Fruit fly (Drosophila melanogaster) whole organism, embryonic: ENCODE data around the gene Papss.

Source experiments
- Abd-B ChIP-seq: fragments of 200-800 bp; sonication (Bioruptor generic); optimal IDR thresholded peaks from 2 replicates; lab custom pipeline; 2018; ENCODE audit warnings: missing biosample characterization, mild to moderate bottlenecking, missing genetic modification characterization, moderate library complexity
- B-H2 ChIP-seq: fragments of 200-800 bp; sonication (Bioruptor generic); optimal IDR thresholded peaks from 2 replicates; lab custom pipeline; 2018; ENCODE audit warnings: missing biosample characterization, mild to moderate bottlenecking, missing genetic modification characterization
- CG1024 ChIP-seq: fragments of 200-800 bp; sonication (Bioruptor generic); IDR thresholded peaks from 2 replicates; pipeline ENCODE4 v1.3.6; 2022; ENCODE audit warnings: missing biosample characterization, missing genetic modification characterization
- CG11398 ChIP-seq: fragments of 200-800 bp; sonication (Bioruptor generic); optimal IDR thresholded peaks from 2 replicates; lab custom pipeline; 2016; ENCODE audit warnings: missing biosample characterization, missing genetic modification characterization
- CG11695 ChIP-seq: fragments of 200-800 bp; sonication (Bioruptor generic); IDR thresholded peaks from 3 replicates; pipeline ENCODE4 v1.3.6; 2022; ENCODE audit warnings: missing biosample characterization, missing genetic modification characterization
- CG12659 ChIP-seq: fragments of 200-800 bp; sonication (Bioruptor generic); optimal IDR thresholded peaks from 3 replicates; lab custom pipeline; 2017; ENCODE audit warnings: mild to moderate bottlenecking, missing biosample characterization, missing genetic modification reagents, missing genetic modification characterization
- CG14050 ChIP-seq: fragments of 200-800 bp; sonication (Bioruptor generic); IDR thresholded peaks from 3 replicates; pipeline ENCODE4 v1.3.6; 2022; ENCODE audit warnings: missing biosample characterization, missing genetic modification characterization
- CG17568 ChIP-seq: fragments of 200-800 bp; sonication (Bioruptor generic); optimal IDR thresholded peaks from 2 replicates; lab custom pipeline; 2018; ENCODE audit warnings: missing biosample characterization, mild to moderate bottlenecking, missing genetic modification characterization, moderate library complexity
- CG18476 ChIP-seq: fragments of 200-800 bp; sonication (Bioruptor generic); optimal IDR thresholded peaks from 2 replicates; lab custom pipeline; 2016; ENCODE audit warnings: missing biosample characterization, mild to moderate bottlenecking, missing genetic modification characterization
- CG18764 ChIP-seq: fragments of 200-800 bp; sonication (Bioruptor generic); optimal IDR thresholded peaks from 3 replicates; lab custom pipeline; 2016; ENCODE audit warnings: missing biosample characterization, missing genetic modification characterization
- CG32767 ChIP-seq: fragments of 200-800 bp; sonication (Bioruptor generic); IDR thresholded peaks from 2 replicates; pipeline ENCODE4 v1.3.6; 2022; ENCODE audit warnings: missing biosample characterization, missing genetic modification characterization
- CG3281 ChIP-seq: fragments of 200-800 bp; sonication (Bioruptor generic); optimal IDR thresholded peaks from 3 replicates; lab custom pipeline; 2017; ENCODE audit warnings: missing biosample characterization, mild to moderate bottlenecking, missing genetic modification characterization
- CG3407 ChIP-seq: fragments of 200-800 bp; sonication (Bioruptor generic); optimal IDR thresholded peaks from 2 replicates; lab custom pipeline; 2018; ENCODE audit warnings: missing biosample characterization, mild to moderate bottlenecking, missing genetic modification characterization
- CG34376 ChIP-seq: fragments of 200-800 bp; sonication (Bioruptor generic); optimal IDR thresholded peaks from 2 replicates; lab custom pipeline; 2018; ENCODE audit warnings: missing biosample characterization, mild to moderate bottlenecking, missing genetic modification characterization
- CG4360 ChIP-seq: fragments of 200-800 bp; sonication (Bioruptor generic); IDR thresholded peaks from 2 replicates; pipeline ENCODE4 v1.3.6; 2022; ENCODE audit warnings: missing biosample characterization, missing genetic modification characterization
- CG7556 ChIP-seq: fragments of 200-800 bp; sonication (Bioruptor generic); optimal IDR thresholded peaks from 2 replicates; lab custom pipeline; 2017; ENCODE audit warnings: missing biosample characterization, mild to moderate bottlenecking, missing genetic modification characterization
- CG9215 ChIP-seq: fragments of 200-800 bp; sonication (Bioruptor generic); IDR thresholded peaks from 2 replicates; pipeline ENCODE4 v1.3.6; 2022; ENCODE audit warnings: missing biosample characterization, missing genetic modification characterization
- D19A ChIP-seq: fragments of 200-800 bp; optimal IDR thresholded peaks from 3 replicates; lab custom pipeline; 2019; ENCODE audit warnings: missing biosample characterization, mild to moderate bottlenecking, missing genetic modification characterization, moderate library complexity
- Dfd ChIP-seq, 2 experiments: fragments of >200 bp; optimal IDR thresholded peaks; 2 replicates each; lab custom pipeline; 2017; ENCODE audit warnings: missing biosample characterization in 2 of 2, missing genetic modification characterization in 2 of 2
- E2f1 ChIP-seq: fragments of 200-800 bp; sonication (Bioruptor generic); IDR thresholded peaks from 2 replicates; pipeline ENCODE4 v1.3.6; 2022; ENCODE audit warnings: missing biosample characterization, missing genetic modification characterization
- E2f2 ChIP-seq: fragments of 200-800 bp; sonication (Bioruptor generic); IDR thresholded peaks from 2 replicates; pipeline ENCODE4 v1.3.6; 2022; ENCODE audit warnings: missing biosample characterization, missing genetic modification characterization
- Hsf ChIP-seq: fragments of 200-800 bp; sonication (Bioruptor generic); optimal IDR thresholded peaks from 3 replicates; lab custom pipeline; 2016; ENCODE audit warnings: missing biosample characterization, missing genetic modification characterization
- Kr ChIP-seq: fragments of 200-800 bp; sonication (Bioruptor generic); optimal IDR thresholded peaks from 2 replicates; lab custom pipeline; 2017; ENCODE audit warnings: missing biosample characterization, mild to moderate bottlenecking, missing genetic modification characterization
- Nf-YA ChIP-seq: fragments of 200-800 bp; sonication (Bioruptor generic); IDR thresholded peaks from 2 replicates; pipeline ENCODE4 v1.3.6; 2022; ENCODE audit warnings: missing biosample characterization, missing genetic modification characterization
- Opbp ChIP-seq: fragments of 200-800 bp; sonication (Bioruptor generic); IDR thresholded peaks from 3 replicates; pipeline ENCODE4 v1.3.6; 2022; ENCODE audit warnings: missing biosample characterization, missing genetic modification characterization; ENCODE audit not compliant: partially characterized antibody
- Pdp1 ChIP-seq, 2 experiments: fragments of 200-800 bp; sonication (Bioruptor generic); optimal IDR thresholded peaks; 3 replicates each; lab custom pipeline; 2016; ENCODE audit warnings: missing biosample characterization in 2 of 2, missing genetic modification characterization in 2 of 2, mild to moderate bottlenecking in 1 of 2, moderate library complexity in 1 of 2
- Scr ChIP-seq: fragments of 200-800 bp; sonication (Bioruptor generic); IDR thresholded peaks from 2 replicates; pipeline ENCODE4 v1.3.6; 2022; ENCODE audit warnings: missing biosample characterization, missing genetic modification characterization; ENCODE audit not compliant: partially characterized antibody
- ara ChIP-seq: fragments of 200-800 bp; sonication (Bioruptor generic); IDR thresholded peaks from 2 replicates; pipeline ENCODE4 v1.3.6; 2022; ENCODE audit warnings: missing biosample characterization, missing genetic modification characterization
- bigmax ChIP-seq: fragments of 200-800 bp; sonication (Bioruptor generic); optimal IDR thresholded peaks from 2 replicates; lab custom pipeline; 2018; ENCODE audit warnings: missing biosample characterization, mild to moderate bottlenecking, missing genetic modification characterization
- cg ChIP-seq: fragments of 200-800 bp; sonication (Bioruptor generic); optimal IDR thresholded peaks from 3 replicates; lab custom pipeline; 2019; ENCODE audit warnings: missing biosample characterization, mild to moderate bottlenecking, missing genetic modification characterization, moderate library complexity
- chif ChIP-seq, 2 experiments: fragments of 200-800 bp; sonication (Bioruptor generic); optimal IDR thresholded peaks; 3 replicates each; lab custom pipeline; 2016; ENCODE audit warnings: missing biosample characterization in 2 of 2, missing genetic modification characterization in 2 of 2
- chinmo ChIP-seq: fragments of 200-800 bp; sonication (Bioruptor generic); IDR thresholded peaks from 4 replicates; pipeline ENCODE4 v1.3.6; 2022; ENCODE audit warnings: missing biosample characterization, missing genetic modification characterization; ENCODE audit not compliant: partially characterized antibody
- chn ChIP-seq: fragments of 200-800 bp; sonication (Bioruptor generic); optimal IDR thresholded peaks from 2 replicates; lab custom pipeline; 2016; ENCODE audit warnings: missing biosample characterization, missing genetic modification characterization
- cwo ChIP-seq: fragments of 200-800 bp; sonication (Bioruptor generic); optimal IDR thresholded peaks from 3 replicates; lab custom pipeline; 2017; ENCODE audit warnings: missing biosample characterization, missing genetic modification characterization, mild to moderate bottlenecking, moderate library complexity, missing genetic modification reagents
- ewg ChIP-seq: fragments of 200-800 bp; sonication (Bioruptor generic); optimal IDR thresholded peaks from 3 replicates; lab custom pipeline; 2017; ENCODE audit warnings: mild to moderate bottlenecking, missing biosample characterization, missing genetic modification reagents, missing genetic modification characterization
- exex ChIP-seq: fragments of 200-800 bp; sonication (Bioruptor generic); optimal IDR thresholded peaks from 4 replicates; lab custom pipeline; 2018; ENCODE audit warnings: missing biosample characterization, mild to moderate bottlenecking, missing genetic modification characterization, moderate library complexity
- gcm ChIP-seq: fragments of 200-800 bp; sonication (Bioruptor generic); optimal IDR thresholded peaks from 2 replicates; lab custom pipeline; 2019; ENCODE audit warnings: missing biosample characterization, mild to moderate bottlenecking, missing genetic modification characterization, moderate library complexity
- her ChIP-seq: fragments of 200-800 bp; sonication (Bioruptor generic); optimal IDR thresholded peaks from 2 replicates; lab custom pipeline; 2016; ENCODE audit warnings: missing biosample characterization, missing genetic modification characterization
- inv ChIP-seq: fragments of 200-800 bp; sonication (Bioruptor generic); IDR thresholded peaks from 2 replicates; pipeline ENCODE4 v1.3.6; 2022; ENCODE audit warnings: missing biosample characterization, missing genetic modification characterization; ENCODE audit not compliant: partially characterized antibody
- kah ChIP-seq: fragments of 200-800 bp; sonication (Bioruptor generic); optimal IDR thresholded peaks from 2 replicates; lab custom pipeline; 2018; ENCODE audit warnings: missing biosample characterization, mild to moderate bottlenecking, missing genetic modification characterization
- luna ChIP-seq: fragments of 200-800 bp; sonication (Bioruptor generic); optimal IDR thresholded peaks from 2 replicates; lab custom pipeline; 2016; ENCODE audit warnings: missing biosample characterization, missing genetic modification characterization
- mirr ChIP-seq: fragments of 200-800 bp; sonication (Bioruptor generic); optimal IDR thresholded peaks from 3 replicates; lab custom pipeline; 2018; ENCODE audit warnings: missing biosample characterization, mild to moderate bottlenecking, missing genetic modification characterization
- nmo ChIP-seq: fragments of 200-800 bp; sonication (Bioruptor generic); optimal IDR thresholded peaks from 2 replicates; lab custom pipeline; 2018; ENCODE audit warnings: missing biosample characterization, mild to moderate bottlenecking, missing genetic modification characterization, moderate library complexity
- sd ChIP-seq: fragments of 200-800 bp; sonication (Bioruptor generic); optimal IDR thresholded peaks from 3 replicates; lab custom pipeline; 2018; ENCODE audit warnings: missing biosample characterization, mild to moderate bottlenecking, missing genetic modification characterization, moderate library complexity
- sisA ChIP-seq: fragments of 200-800 bp; sonication (Bioruptor generic); IDR thresholded peaks from 2 replicates; pipeline ENCODE4 v1.3.6; 2022; ENCODE audit warnings: missing biosample characterization, missing genetic modification characterization
- stc ChIP-seq: fragments of 200-800 bp; sonication (Bioruptor generic); IDR thresholded peaks from 2 replicates; pipeline ENCODE4 v1.3.6; 2022; ENCODE audit warnings: missing biosample characterization, missing genetic modification characterization
- tll ChIP-seq, 2 experiments: fragments of 200-800 bp in 1 of 2; fragments of >200 bp in 1 of 2; sonication (Bioruptor generic) in 1 of 2; optimal IDR thresholded peaks; 2 replicates each; lab custom pipeline; 2017 to 2019; ENCODE audit warnings: missing biosample characterization in 2 of 2, missing genetic modification characterization in 2 of 2, mild to moderate bottlenecking in 1 of 2, moderate library complexity in 1 of 2
- twi ChIP-seq: fragments of 200-800 bp; optimal IDR thresholded peaks from 2 replicates; lab custom pipeline; 2019; ENCODE audit warnings: missing biosample characterization, mild to moderate bottlenecking, missing genetic modification characterization, moderate library complexity

Gene Papss

dm6 chr3L:19896892-19897684, 52.0 kb downstream of the Papss start (continued):
- TF ChIP-seq Scr (GFP tag; lab: Robert Waterston, UW) (0 out of 2 replicates have a peak, but pooled peaks have one; percentile 15), CG18476 (peak; percentile 50), CG14050 (no peak), chif (GFP tag; optimal IDR thresholded peaks at IDR 0.05; lab: Kevin White, UChicago) (peak in 1 of 2 experiments; percentile 6), gcm (no peak), CG12659 (GFP tag; lab: Kevin White, UChicago) (peak; percentile 70), nmo (GFP tag; lab: Kevin White, UChicago) (peak; percentile 28), CG7556 (GFP tag; lab: Kevin White, UChicago) (peak; percentile 38)

dm6 chr3L:19897685-19898009, 52.6 kb downstream of the Papss start:
- TF ChIP-seq exex (tag; lab: Kevin White, UChicago) (peak; percentile 18), Dfd (GFP tag; optimal IDR thresholded peaks at IDR 0.05; lab: Kevin White, UChicago) (no peak), B-H2 (peak; percentile 5), twi (tag; lab: Kevin White, UChicago) (peak; percentile 5), sisA (GFP tag; lab: Robert Waterston, UW) (no peak), ara (GFP tag; lab: Robert Waterston, UW) (no peak), E2f2 (GFP tag; lab: Robert Waterston, UW) (no peak), Opbp (GFP tag; lab: Robert Waterston, UW) (no peak), sd (tag; lab: Kevin White, UChicago) (peak; percentile 75), ewg (GFP tag; lab: Kevin White, UChicago) (no peak), cg (GFP tag; lab: Kevin White, UChicago) (peak; percentile 62), her (no peak), D19A (tag; lab: Kevin White, UChicago) (peak; percentile 20), CG4360 (GFP tag; lab: Robert Waterston, UW) (peak; percentile 70; the same call in 1 of the 2 replicates), Abd-B (GFP tag; lab: Kevin White, UChicago) (no peak), CG18764 (GFP tag; lab: Kevin White, UChicago) (no peak), CG11398 (GFP tag; lab: Kevin White, UChicago) (no peak), luna (no peak), CG3281 (GFP tag; lab: Kevin White, UChicago) (peak; percentile 24), kah (GFP tag; lab: Kevin White, UChicago) (peak; percentile 3), CG32767 (no peak), CG9215 (GFP tag; lab: Robert Waterston, UW) (no peak), CG17568 (peak; percentile 10), Pdp1 (GFP tag; optimal IDR thresholded peaks at IDR 0.05; lab: Kevin White, UChicago) (no peak), Hsf (GFP tag; lab: Kevin White, UChicago) (no peak), E2f1 (GFP tag; lab: Robert Waterston, UW) (no peak), chn (GFP tag; lab: Kevin White, UChicago) (no peak), stc (GFP tag; lab: Robert Waterston, UW) (no peak), CG11695 (GFP tag; lab: Robert Waterston, UW) (0 out of 3 replicates have a peak, but pooled peaks have one; percentile 6), chinmo (peak; percentile 82; the same call in 3 of the 4 replicates), cwo (GFP tag; lab: Kevin White, UChicago) (peak; percentile 71), CG1024 (GFP tag; lab: Robert Waterston, UW) (no peak), tll (GFP tag; optimal IDR thresholded peaks at IDR 0.05; lab: Kevin White, UChicago) (peak in 1 of 2 experiments; percentile 73), bigmax (GFP tag; lab: Kevin White, UChicago) (peak; percentile 49), CG34376 (GFP tag; lab: Kevin White, UChicago) (peak; percentile 4), inv (GFP tag; lab: Robert Waterston, UW) (no peak), Kr (GFP tag; lab: Kevin White, UChicago) (peak; percentile 6), Nf-YA (GFP tag; lab: Robert Waterston, UW) (no peak), mirr (peak; percentile 12), CG3407 (no peak)
